Fruit fly (Drosophila melanogaster): ENCODE data around the gene lectin-37Db.

- no peak for TF ChIP-seq fd96Ca (GFP tag; IDR thresholded peaks at IDR 0.05)
- TF ChIP-seq CG34367 (tag; optimal IDR thresholded peaks at IDR 0.05), result no peak
- TF ChIP-seq CG32121 (GFP tag; IDR thresholded peaks at IDR 0.05), result no peak
- no peak for TF ChIP-seq CG8159 (tag; optimal IDR thresholded peaks at IDR 0.05)
- TF ChIP-seq D1 (tag; optimal IDR thresholded peaks at IDR 0.05), result no peak
These were observed 13.6 kb downstream of the lectin-37Db start, which contains the start of gene Rab9 for dm6 chr2L:19432424-19433015.
